Fruit fly (Drosophila melanogaster): ENCODE measurements around the gene CG3061.

The CG3061 gene

dm6 chr3R:14052182-14053036, 20.2 kb downstream of the CG3061 start (continued):
- no peak for TF ChIP-seq lola (GFP tag; optimal IDR thresholded peaks at IDR 0.05)
- no peak for TF ChIP-seq Dref (GFP tag; IDR thresholded peaks at IDR 0.05)
- TF ChIP-seq kay (GFP tag; optimal IDR thresholded peaks at IDR 0.05) = peak; percentile 60
- peak; percentile 48 for TF ChIP-seq CG2116 (GFP tag; optimal IDR thresholded peaks at IDR 0.05)
- TF ChIP-seq CG3163 (GFP tag; optimal IDR thresholded peaks at IDR 0.05) = peak; percentile 62
- peak; percentile 75 for TF ChIP-seq Nf-YC (tag; optimal IDR thresholded peaks at IDR 0.05)
- no peak for TF ChIP-seq CG7745 (tag; optimal IDR thresholded peaks at IDR 0.05)
- peak; percentile 16 for TF ChIP-seq trem (tag; optimal IDR thresholded peaks at IDR 0.05)
- peak; percentile 92 for TF ChIP-seq CG30403 (GFP tag; optimal IDR thresholded peaks at IDR 0.05)
- peak; percentile 68 for TF ChIP-seq slou (GFP tag; optimal IDR thresholded peaks at IDR 0.05)
- TF ChIP-seq nom (GFP tag; optimal IDR thresholded peaks at IDR 0.05) = no peak
- TF ChIP-seq pum (GFP tag; optimal IDR thresholded peaks at IDR 0.05) = peak; percentile 78
- no peak for TF ChIP-seq ash1 (GFP tag; optimal IDR thresholded peaks at IDR 0.05)
- TF ChIP-seq ase (GFP tag; IDR thresholded peaks at IDR 0.05) = peak; percentile 70; the same call in 2 of the 3 replicates
- peak; percentile 91 for TF ChIP-seq klu (GFP tag; IDR thresholded peaks at IDR 0.05)
- peak; percentile 81 for TF ChIP-seq crc (GFP tag; optimal IDR thresholded peaks at IDR 0.05)
- TF ChIP-seq CG3407 (GFP tag; optimal IDR thresholded peaks at IDR 0.05) = peak; percentile 47
- TF ChIP-seq C15 (GFP tag; IDR thresholded peaks at IDR 0.05) = peak; percentile 77
- TF ChIP-seq cato (GFP tag; optimal IDR thresholded peaks at IDR 0.05; ENCODE audit: borderline replicate concordance) = peak; percentile 28
- TF ChIP-seq CG11723 (GFP tag; optimal IDR thresholded peaks at IDR 0.05) = peak; percentile 53
- TF ChIP-seq zfh2 (GFP tag; optimal IDR thresholded peaks at IDR 0.05) = peak; percentile 93
- TF ChIP-seq tio (GFP tag; optimal IDR thresholded peaks at IDR 0.05) = peak; percentile 85
- peak; percentile 75 for TF ChIP-seq CG6272 (GFP tag; IDR thresholded peaks at IDR 0.05)
- peak; percentile 48 for TF ChIP-seq CG8388 (GFP tag; optimal IDR thresholded peaks at IDR 0.05)
- TF ChIP-seq dysf (GFP tag; IDR thresholded peaks at IDR 0.05) = peak; percentile 95
- peak; percentile 95 for TF ChIP-seq CG3847 (GFP tag; IDR thresholded peaks at IDR 0.05)
- peak; percentile 86 for TF ChIP-seq Hand (GFP tag; optimal IDR thresholded peaks at IDR 0.05)
- peak; percentile 92 for TF ChIP-seq grau (tag; optimal IDR thresholded peaks at IDR 0.05)
- peak; percentile 55 for TF ChIP-seq Vsx1 (GFP tag; optimal IDR thresholded peaks at IDR 0.05)
- peak; percentile 44 for TF ChIP-seq CG4282 (GFP tag; optimal IDR thresholded peaks at IDR 0.05)
- peak; percentile 58 for TF ChIP-seq CG3838 (GFP tag; optimal IDR thresholded peaks at IDR 0.05)
- no peak for TF ChIP-seq tll (GFP tag; optimal IDR thresholded peaks at IDR 0.05)
- peak; percentile 88 for TF ChIP-seq row (GFP tag; IDR thresholded peaks at IDR 0.05)
- TF ChIP-seq lilli (GFP tag; optimal IDR thresholded peaks at IDR 0.05) = peak; percentile 94
- TF ChIP-seq CG2120 (GFP tag; optimal IDR thresholded peaks at IDR 0.05) = peak; percentile 97
- peak; percentile 82 for TF ChIP-seq Atf-2 (GFP tag; optimal IDR thresholded peaks at IDR 0.05)
- peak; percentile 79 for TF ChIP-seq bab2 (GFP tag; optimal IDR thresholded peaks at IDR 0.05)
- TF ChIP-seq CG2875 (GFP tag; optimal IDR thresholded peaks at IDR 0.05) = peak; percentile 33
- peak; percentile 61 for TF ChIP-seq CG30431 (GFP tag; optimal IDR thresholded peaks at IDR 0.05)
- TF ChIP-seq gt (GFP tag; IDR thresholded peaks at IDR 0.05) = 0 out of 2 replicates have a peak, but pooled peaks have one; percentile 21
- TF ChIP-seq CG30020 (tag; optimal IDR thresholded peaks at IDR 0.05) = peak; percentile 18
- TF ChIP-seq Ssrp (tag; optimal IDR thresholded peaks at IDR 0.05) = peak; percentile 64
- peak; percentile 77 to 78 for TF ChIP-seq chif (GFP tag; optimal IDR thresholded peaks at IDR 0.05)
- peak; percentile 71 for TF ChIP-seq odd (GFP tag; optimal IDR thresholded peaks at IDR 0.05)
- peak; percentile 50; the same call in 1 of the 2 replicates for TF ChIP-seq GATAe (GFP tag; conservative IDR thresholded peaks at IDR 0.05)
- TF ChIP-seq Hr51 (GFP tag; optimal IDR thresholded peaks at IDR 0.05) = peak; percentile 82 to 88
- TF ChIP-seq HmgD (GFP tag; optimal IDR thresholded peaks at IDR 0.05) = peak; percentile 40
- TF ChIP-seq Hey (tag; optimal IDR thresholded peaks at IDR 0.05) = peak; percentile 30
